Fruit fly (Drosophila melanogaster) whole organism, adult: ENCODE data around the gene ClpX.

Source experiments
- CG1620 ChIP-seq: fragments of 200-800 bp; sonication (Bioruptor generic); optimal IDR thresholded peaks from 2 replicates; lab custom pipeline; 2016; ENCODE audit warnings: missing biosample characterization, missing genetic modification characterization
- Mnt ChIP-seq: fragments of 200-800 bp; sonication (Bioruptor generic); optimal IDR thresholded peaks from 2 replicates; lab custom pipeline; 2016; ENCODE audit warnings: missing biosample characterization, mild to moderate bottlenecking, missing genetic modification characterization

dm6 chr3R:19873102-19873737 lies 30.3 kb downstream of the ClpX start:
- TF ChIP-seq CG1620 (GFP tag; lab: Kevin White, UChicago): no peak
- peak; percentile 2 for TF ChIP-seq Mnt (GFP tag; lab: Kevin White, UChicago)
